Fruit fly (Drosophila melanogaster) whole organism: Measurements from ENCODE around the gene CG10993.

Experiments used
- CG8478 ChIP-seq: fragments of >200 bp; optimal IDR thresholded peaks from 2 replicates; lab custom pipeline; 2018; ENCODE audit warnings: inconsistent platforms
- Dll ChIP-seq: fragments of >200 bp; optimal IDR thresholded peaks from 2 replicates; lab custom pipeline; 2017
- EcR ChIP-seq, 2 experiments: fragments of >200 bp; optimal IDR thresholded peaks; 2 replicates each; lab custom pipeline; 2017; ENCODE audit warnings: missing biosample characterization in 2 of 2, missing genetic modification characterization in 2 of 2, missing genetic modification reagents in 2 of 2
- pan ChIP-seq: fragments of >200 bp; optimal IDR thresholded peaks from 2 replicates; lab custom pipeline; 2017
- psq ChIP-seq: fragments of >200 bp; optimal IDR thresholded peaks from 2 replicates; lab custom pipeline; 2017
- usp ChIP-seq: fragments of >200 bp; optimal IDR thresholded peaks from 2 replicates; lab custom pipeline; 2017; ENCODE audit warnings: missing biosample characterization, missing genetic modification characterization, mixed read lengths

dm6 chrX:13747635-13748467 lies 43.1 kb downstream of the CG10993 start:
- TF ChIP-seq EcR (GFP tag; optimal IDR thresholded peaks at IDR 0.05; lab: Kevin White, UChicago): peak in 1 of 2 experiments; percentile 69
- no peak for TF ChIP-seq pan
- no peak for TF ChIP-seq CG8478 (lab: Kevin White, UChicago)
- TF ChIP-seq usp (GFP tag; lab: Kevin White, UChicago): no peak
- TF ChIP-seq psq (lab: Kevin White, UChicago): no peak
- no peak for TF ChIP-seq Dll
